Worm (Caenorhabditis elegans): ENCODE data around the gene W03C9.6.

DNA sequence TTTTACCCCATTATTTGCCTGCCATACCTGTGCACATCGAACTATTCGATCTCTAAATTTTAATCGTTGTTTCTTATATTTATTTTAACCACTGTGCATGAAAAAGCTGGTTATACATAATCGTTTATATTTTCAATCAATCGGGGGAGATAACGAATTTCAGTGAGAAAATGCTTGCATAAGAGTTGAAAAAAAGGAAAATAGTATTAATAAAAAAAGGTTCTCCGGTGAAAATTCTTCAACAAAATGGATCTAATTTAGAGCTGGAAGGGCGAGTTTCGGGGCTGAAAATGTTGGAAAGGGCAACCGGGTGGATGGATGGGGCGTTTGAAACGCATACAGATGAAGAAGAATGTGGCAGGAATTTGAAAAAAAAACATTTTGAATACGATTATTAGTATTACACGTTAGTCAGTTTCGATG lies 36.8 kb upstream of the W03C9.6 start:
- TF ChIP-seq ceh-2 (tag; optimal IDR thresholded peaks at IDR 0.05) (no peak), gmeb-2 (tag; optimal IDR thresholded peaks at IDR 0.05) (no peak), ceh-24 (tag; optimal IDR thresholded peaks at IDR 0.05) (no peak), pha-4 (tag; optimal IDR thresholded peaks at IDR 0.05) (no peak), T23F11.4 (GFP tag; optimal IDR thresholded peaks at IDR 0.05) (no peak), odd-2 (tag; optimal IDR thresholded peaks at IDR 0.05) (no peak), dmd-4 (tag; optimal IDR thresholded peaks at IDR 0.05; ENCODE audit: borderline replicate concordance) (no peak), pax-1 (tag; optimal IDR thresholded peaks at IDR 0.05) (no peak), hlh-15 (tag; optimal IDR thresholded peaks at IDR 0.05) (no peak), ahr-1 (tag; optimal IDR thresholded peaks at IDR 0.05) (no peak), pat-9 (tag; optimal IDR thresholded peaks at IDR 0.05) (no peak)
